Worm (Caenorhabditis elegans) whole organism, young adult: ENCODE data around the gene Y97E10AR.3.

Experiments used
- C17E4.6 ChIP-seq: fragments of 200-800 bp; sonication (Bioruptor generic); IDR thresholded peaks from 2 replicates; pipeline ENCODE4 v1.3.6; 2022; ENCODE audit warnings: missing genetic modification reagents, missing genetic modification characterization, missing compliant biosample characterization
- F10E7.11 ChIP-seq: sonication (generic microtip); optimal IDR thresholded peaks from 2 replicates; lab custom pipeline; 2017; ENCODE audit warnings: mild to moderate bottlenecking, missing genetic modification characterization, moderate library complexity, missing compliant biosample characterization
- F49E8.2 ChIP-seq: sonication (generic microtip); optimal IDR thresholded peaks from 3 replicates; lab custom pipeline; 2017; ENCODE audit warnings: missing genetic modification characterization, mild to moderate bottlenecking, missing compliant biosample characterization, antibody characterized with exemption, moderate library complexity; ENCODE audit not compliant: insufficient read depth
- T26A5.8 ChIP-seq: sonication (generic microtip); optimal IDR thresholded peaks from 2 replicates; lab custom pipeline; 2016; ENCODE audit warnings: missing genetic modification characterization, missing compliant biosample characterization
- aptf-3 ChIP-seq: fragments of 200-800 bp; sonication (Bioruptor generic); IDR thresholded peaks from 2 replicates; pipeline ENCODE4 v1.3.6; 2022; ENCODE audit warnings: missing genetic modification characterization, missing compliant biosample characterization
- ceh-40 ChIP-seq: fragments of 200-800 bp; sonication (Bioruptor generic); IDR thresholded peaks from 2 replicates; pipeline ENCODE4 v1.3.6; 2022; ENCODE audit warnings: missing genetic modification characterization, missing compliant biosample characterization
- die-1 ChIP-seq: sonication (generic microtip); optimal IDR thresholded peaks from 2 replicates; lab custom pipeline; 2016; ENCODE audit warnings: missing genotype, mild to moderate bottlenecking, missing genetic modification characterization, missing compliant biosample characterization
- gei-17 ChIP-seq: fragments of 200-800 bp; sonication (Bioruptor generic); optimal IDR thresholded peaks from 2 replicates; lab custom pipeline; 2018; ENCODE audit warnings: mild to moderate bottlenecking, missing genetic modification characterization, missing compliant biosample characterization
- lin-35 ChIP-seq, 3 experiments: fragments of 150-350 bp in 2 of 3; sonication (generic microtip) in 1 of 3; optimal IDR thresholded peaks; 2 replicates each; lab custom pipeline; 2014 to 2018; ENCODE audit warnings: missing biosample characterization in 3 of 3, missing genetic modification characterization in 3 of 3, missing genetic modification reagents in 3 of 3
- nfya-1 ChIP-seq: sonication (generic microtip); optimal IDR thresholded peaks from 2 replicates; lab custom pipeline; 2017; ENCODE audit warnings: antibody characterized with exemption, missing compliant biosample characterization, missing genetic modification characterization, borderline replicate concordance; ENCODE audit not compliant: insufficient read depth
- nhr-90 ChIP-seq: sonication (generic microtip); optimal IDR thresholded peaks from 2 replicates; lab custom pipeline; 2016; ENCODE audit warnings: missing genotype, mild to moderate bottlenecking, missing genetic modification characterization, missing compliant biosample characterization
- unc-62 ChIP-seq: fragments of 150-350 bp; optimal IDR thresholded peaks from 2 replicates; lab custom pipeline; 2014; ENCODE audit warnings: missing biosample characterization, missing genetic modification reagents, missing genetic modification characterization

- TF ChIP-seq aptf-3: no peak
- no peak for TF ChIP-seq gei-17 (GFP tag; lab: Kevin White, UChicago)
- no peak for TF ChIP-seq nhr-90 (tag; lab: Kevin White, UChicago)
- no peak for TF ChIP-seq die-1
- TF ChIP-seq C17E4.6 (GFP tag; lab: Robert Waterston, UW): no peak
- TF ChIP-seq unc-62 (GFP tag; lab: Kevin White, UChicago): no peak
- TF ChIP-seq ceh-40: no peak
- TF ChIP-seq nfya-1 (tag; lab: Kevin White, UChicago): no peak
- no peak for TF ChIP-seq F10E7.11 (tag; lab: Kevin White, UChicago)
- no peak for TF ChIP-seq F49E8.2
- no peak for TF ChIP-seq lin-35 (GFP tag; optimal IDR thresholded peaks at IDR 0.05; lab: Kevin White, UChicago)
- no peak for TF ChIP-seq T26A5.8 (tag; lab: Kevin White, UChicago)
Measured at ce11 chrV:8051851-8052250, 44.5 kb upstream of the Y97E10AR.3 start, which contains the start of gene sth-1.
